Worm (Caenorhabditis elegans) whole organism, mixed stage, embryonic: Measurements from ENCODE around the gene col-161.

Source experiments
- pha-4 ChIP-seq: fragments of 150-350 bp; optimal IDR thresholded peaks from 2 replicates; lab custom pipeline; 2018; ENCODE audit warnings: missing biosample characterization, missing genetic modification reagents, missing genetic modification characterization
- snpc-4 ChIP-seq: fragments of 150-350 bp; optimal IDR thresholded peaks from 2 replicates; lab custom pipeline; 2014; ENCODE audit warnings: missing biosample characterization, missing genetic modification characterization

- TF ChIP-seq pha-4, result no peak
- TF ChIP-seq snpc-4 (tag; lab: Kevin White, UChicago), result no peak
Measured at ce11 chrV:13334447-13334846, 16.6 kb upstream of the col-161 start.
